Fruit fly (Drosophila melanogaster): ENCODE measurements around the gene CG12984.

- no peak for TF ChIP-seq jumu (GFP tag; optimal IDR thresholded peaks at IDR 0.05)
- no peak for TF ChIP-seq CG31365 (tag; optimal IDR thresholded peaks at IDR 0.05)
- no peak for TF ChIP-seq twi (tag; optimal IDR thresholded peaks at IDR 0.05)
- TF ChIP-seq Sin3A (optimal IDR thresholded peaks at IDR 0.05) = no peak
- no peak for TF ChIP-seq nmo (GFP tag; optimal IDR thresholded peaks at IDR 0.05)
- TF ChIP-seq CrebB (tag; optimal IDR thresholded peaks at IDR 0.05) = no peak
- no peak for TF ChIP-seq CG12236 (GFP tag; optimal IDR thresholded peaks at IDR 0.05)
Observed at dm6 chr3L:20961286-20961685, 30.2 kb upstream of the CG12984 start, which contains the start of gene CG11037.
